Worm (Caenorhabditis elegans) whole organism, L4 larva: Measurements from ENCODE around the gene F46B6.5.

Source experiments
- D1046.2 ChIP-seq: fragments of 200-800 bp; sonication (Bioruptor generic); IDR thresholded peaks from 2 replicates; pipeline ENCODE4 v1.3.6; 2022; ENCODE audit warnings: missing genetic modification characterization, missing compliant biosample characterization
- T26A8.4 ChIP-seq: fragments of 200-800 bp; sonication (Bioruptor generic); IDR thresholded peaks from 2 replicates; pipeline ENCODE4 v1.3.6; 2022; ENCODE audit warnings: missing genetic modification characterization, missing compliant biosample characterization
- Y5F2A.4 ChIP-seq: fragments of 200-800 bp; sonication (Bioruptor generic); optimal IDR thresholded peaks from 2 replicates; lab custom pipeline; 2018; ENCODE audit warnings: mild to moderate bottlenecking, missing genetic modification characterization, missing compliant biosample characterization
- aly-2 ChIP-seq: sonication (generic microtip); optimal IDR thresholded peaks from 2 replicates; lab custom pipeline; 2018; ENCODE audit warnings: missing biosample characterization, missing genetic modification characterization
- ama-1 ChIP-seq: fragments of 150-350 bp; optimal IDR thresholded peaks from 2 replicates; lab custom pipeline; 2014; ENCODE audit warnings: inconsistent platforms, mixed read lengths
- arid-1 ChIP-seq: fragments of 200-800 bp; sonication (Bioruptor generic); conservative IDR thresholded peaks from 2 replicates; pipeline ENCODE4 v1.3.6; 2022; ENCODE audit warnings: missing genetic modification reagents, missing genetic modification characterization, missing compliant biosample characterization
- ceh-28 ChIP-seq: fragments of 150-350 bp; optimal IDR thresholded peaks from 2 replicates; lab custom pipeline; 2014; ENCODE audit warnings: missing biosample characterization, missing genetic modification reagents, missing genetic modification characterization
- ctbp-1 ChIP-seq: fragments of 200-800 bp; sonication (Bioruptor generic); IDR thresholded peaks from 2 replicates; pipeline ENCODE4 v1.3.6; 2022; ENCODE audit warnings: missing genetic modification reagents, missing genetic modification characterization, missing compliant biosample characterization
- daf-8 ChIP-seq: fragments of 200-800 bp; sonication (Bioruptor generic); IDR thresholded peaks from 2 replicates; pipeline ENCODE4 v1.3.6; 2022; ENCODE audit warnings: missing genetic modification characterization, missing compliant biosample characterization
- dpl-1 ChIP-seq: fragments of 150-350 bp; optimal IDR thresholded peaks from 2 replicates; lab custom pipeline; 2014; ENCODE audit warnings: missing biosample characterization, missing genetic modification reagents, missing genetic modification characterization
- lim-7 ChIP-seq: fragments of 200-800 bp; sonication (Bioruptor generic); IDR thresholded peaks from 2 replicates; pipeline ENCODE4 v1.3.6; 2022; ENCODE audit warnings: missing genetic modification characterization, missing compliant biosample characterization
- lin-1 ChIP-seq: fragments of 200-800 bp; sonication (Bioruptor generic); IDR thresholded peaks from 2 replicates; pipeline ENCODE4 v1.3.6; 2022; ENCODE audit warnings: missing genetic modification reagents, missing genetic modification characterization, missing compliant biosample characterization
- lin-13 ChIP-seq: fragments of 150-350 bp; optimal IDR thresholded peaks from 2 replicates; lab custom pipeline; 2014; ENCODE audit warnings: missing biosample characterization, missing genetic modification reagents, missing genetic modification characterization
- lin-38 ChIP-seq: fragments of 200-800 bp; sonication (Bioruptor generic); IDR thresholded peaks from 2 replicates; pipeline ENCODE4 v1.3.6; 2022; ENCODE audit warnings: missing genetic modification reagents, missing genetic modification characterization, missing compliant biosample characterization
- lin-39 ChIP-seq: fragments of 150-350 bp; optimal IDR thresholded peaks from 2 replicates; lab custom pipeline; 2014; ENCODE audit warnings: missing biosample characterization, missing genetic modification reagents, missing genetic modification characterization
- madf-9 ChIP-seq: fragments of 200-800 bp; sonication (Bioruptor generic); conservative IDR thresholded peaks from 2 replicates; pipeline ENCODE4 v1.3.6; 2022; ENCODE audit warnings: missing genetic modification reagents, missing genetic modification characterization, missing compliant biosample characterization
- mdl-1 ChIP-seq, 2 experiments: fragments of 150-350 bp in 1 of 2; sonication (generic microtip) in 1 of 2; optimal IDR thresholded peaks; 2 replicates each; lab custom pipeline; 2014 to 2017; ENCODE audit warnings: missing biosample characterization in 2 of 2, missing genetic modification characterization in 2 of 2
- mdt-29 ChIP-seq: fragments of 200-800 bp; sonication (Bioruptor generic); IDR thresholded peaks from 2 replicates; pipeline ENCODE4 v1.3.6; 2022; ENCODE audit warnings: missing genetic modification reagents, missing genetic modification characterization, missing compliant biosample characterization
- mxl-2 ChIP-seq: fragments of 200-800 bp; sonication (Bioruptor generic); conservative IDR thresholded peaks from 2 replicates; pipeline ENCODE4 v1.3.6; 2022; ENCODE audit warnings: missing genetic modification reagents, missing genetic modification characterization, missing compliant biosample characterization
- nhr-25 ChIP-seq: sonication (generic microtip); optimal IDR thresholded peaks from 2 replicates; lab custom pipeline; 2017; ENCODE audit warnings: missing genetic modification characterization, mild to moderate bottlenecking, missing compliant biosample characterization, antibody characterized with exemption, moderate library complexity, borderline replicate concordance; ENCODE audit not compliant: insufficient read depth
- nhr-76 ChIP-seq: fragments of 150-350 bp; optimal IDR thresholded peaks from 2 replicates; lab custom pipeline; 2014; ENCODE audit warnings: missing biosample characterization, missing genetic modification characterization
- php-3 ChIP-seq: fragments of 200-800 bp; sonication (Bioruptor generic); IDR thresholded peaks from 2 replicates; pipeline ENCODE4 v1.3.6; 2022; ENCODE audit warnings: missing genetic modification reagents, missing genetic modification characterization, missing compliant biosample characterization
- pqm-1 ChIP-seq: sonication (generic microtip); optimal IDR thresholded peaks from 2 replicates; lab custom pipeline; 2017; ENCODE audit warnings: missing biosample characterization, missing genetic modification characterization
- sdz-12 ChIP-seq: fragments of 200-800 bp; sonication (Bioruptor generic); optimal IDR thresholded peaks from 2 replicates; lab custom pipeline; 2018; ENCODE audit warnings: mild to moderate bottlenecking, missing genetic modification characterization, missing compliant biosample characterization
- set-16 ChIP-seq: fragments of 200-800 bp; sonication (Bioruptor generic); IDR thresholded peaks from 2 replicates; pipeline ENCODE4 v1.3.6; 2022; ENCODE audit warnings: missing genetic modification reagents, missing genetic modification characterization, missing compliant biosample characterization
- tag-97 ChIP-seq: fragments of 200-800 bp; sonication (Bioruptor generic); IDR thresholded peaks from 2 replicates; pipeline ENCODE4 v1.3.6; 2022; ENCODE audit warnings: missing genetic modification characterization, missing compliant biosample characterization
- tra-1 ChIP-seq: fragments of 200-800 bp; sonication (Bioruptor generic); IDR thresholded peaks from 2 replicates; pipeline ENCODE4 v1.3.6; 2022; ENCODE audit warnings: missing genetic modification reagents, missing genetic modification characterization, missing compliant biosample characterization
- unc-62 ChIP-seq, 3 experiments: fragments of 150-350 bp in 1 of 3; sonication (generic microtip); optimal IDR thresholded peaks in 2 of 3; peaks in 1 of 3; 1 replicate in 1 of 3; 2 replicates in 2 of 3; lab custom pipeline; 2014 to 2017; ENCODE audit warnings: missing biosample characterization in 3 of 3, missing genetic modification characterization in 3 of 3, missing genetic modification reagents in 3 of 3, missing genotype in 1 of 3
- ztf-11 ChIP-seq: fragments of 150-350 bp; optimal IDR thresholded peaks from 2 replicates; lab custom pipeline; 2014; ENCODE audit warnings: missing biosample characterization, missing genetic modification characterization

Gene F46B6.5

ce11 chrV:9784215-9784614 is 1.3 kb upstream of the F46B6.5 start:
- TF ChIP-seq lim-7 (GFP tag; lab: Robert Waterston, UW) (no peak), lin-1 (GFP tag; lab: Robert Waterston, UW) (no peak), ceh-28 (tag; lab: Kevin White, UChicago) (no peak), set-16 (GFP tag; lab: Robert Waterston, UW) (no peak), sdz-12 (GFP tag; lab: Kevin White, UChicago) (no peak)

DNA sequence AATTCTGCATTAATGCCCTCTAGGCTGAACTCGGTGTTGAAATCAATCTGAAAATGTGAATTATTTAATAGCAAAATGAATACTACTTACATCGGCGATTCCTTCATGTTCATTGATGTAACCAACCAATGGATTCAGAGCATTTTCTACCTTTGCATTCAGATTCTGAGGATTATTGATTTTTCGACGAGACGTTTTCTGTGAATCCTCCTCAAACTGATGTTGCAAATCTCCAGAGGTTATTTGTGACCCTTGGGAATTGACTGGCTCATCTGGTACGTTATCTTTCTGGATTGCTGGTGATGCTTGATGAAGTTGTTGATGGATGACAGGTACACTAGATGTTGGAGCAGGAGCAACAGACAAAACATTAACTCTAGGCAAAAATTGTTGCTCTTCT is 824 bp downstream of the F46B6.5 start:
- TF ChIP-seq lin-1 (GFP tag; lab: Robert Waterston, UW) (no peak), lin-13 (GFP tag; lab: Kevin White, UChicago) (no peak), mdt-29 (GFP tag; lab: Robert Waterston, UW) (no peak), mdl-1 (tag; optimal IDR thresholded peaks at IDR 0.05; lab: Kevin White, UChicago) (no peak), unc-62 (GFP tag; optimal IDR thresholded peaks at IDR 0.05 in 1 of 2; lab: Kevin White, UChicago) (peak in 1 of 2 experiments; percentile 91), unc-62 (tag; optimal IDR thresholded peaks at IDR 0.05; lab: Kevin White, UChicago) (no peak), php-3 (GFP tag; lab: Robert Waterston, UW) (no peak)

DNA sequence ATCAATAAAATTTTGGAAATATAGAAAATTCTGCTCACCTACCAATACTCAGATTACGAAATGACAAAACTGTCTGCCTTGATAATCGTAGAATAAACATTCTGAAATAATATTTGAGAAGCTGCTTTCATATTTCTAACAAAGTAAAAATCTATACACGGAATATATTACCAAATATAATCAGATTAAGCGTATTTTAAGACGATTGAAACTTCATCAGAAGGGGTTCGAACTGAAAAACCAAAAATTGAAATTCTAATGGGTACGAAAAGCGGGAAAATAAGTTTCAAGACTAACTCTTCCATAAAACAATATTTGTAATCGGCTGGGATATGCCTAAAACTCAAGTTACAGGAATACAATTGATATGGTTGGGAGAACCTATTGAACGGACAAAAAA is 3.5 kb downstream of the F46B6.5 start, which contains the start of gene F46B6.4:
Gene F46B6.4, minus strand, starts transcription at position 101 of the 400 bp plus-strand sequence.
- TF ChIP-seq nhr-25 (tag; lab: Kevin White, UChicago) (no peak), ama-1 (lab: Kevin White, UChicago) (no peak), ztf-11 (tag; lab: Kevin White, UChicago) (no peak), nhr-76 (tag; lab: Kevin White, UChicago) (no peak), T26A8.4 (GFP tag; lab: Robert Waterston, UW) (no peak), tra-1 (GFP tag; lab: Robert Waterston, UW) (no peak), ctbp-1 (GFP tag; lab: Robert Waterston, UW) (no peak), dpl-1 (GFP tag; lab: Kevin White, UChicago) (no peak), tag-97 (GFP tag; lab: Robert Waterston, UW) (no peak), Y5F2A.4 (no peak), aly-2 (tag; lab: Kevin White, UChicago) (no peak), pqm-1 (tag; lab: Kevin White, UChicago) (no peak), lin-39 (no peak), sdz-12 (GFP tag; lab: Kevin White, UChicago) (no peak), madf-9 (GFP tag; lab: Robert Waterston, UW) (no peak), D1046.2 (GFP tag; lab: Robert Waterston, UW) (no peak)

ce11 chrV:9777645-9778044 is 5.2 kb downstream of the F46B6.5 start, which contains the start of gene smg-4:
TSS of gene smg-4 (minus strand) at chrV:9777745.
- no peak for TF ChIP-seq nhr-25 (tag; lab: Kevin White, UChicago)
- no peak for TF ChIP-seq mxl-2 (GFP tag; lab: Robert Waterston, UW)
- no peak for TF ChIP-seq T26A8.4 (GFP tag; lab: Robert Waterston, UW)
- no peak for TF ChIP-seq lin-38 (GFP tag; lab: Robert Waterston, UW)

ce11 chrV:9775734-9776133 is 7.1 kb downstream of the F46B6.5 start, which contains the start of gene F46B6.12:
TSS of gene F46B6.12 (minus strand) at chrV:9775834.
- TF ChIP-seq unc-62 (GFP tag; optimal IDR thresholded peaks at IDR 0.05 in 1 of 2; lab: Kevin White, UChicago) (peak in 1 of 2 experiments; percentile 38), unc-62 (tag; optimal IDR thresholded peaks at IDR 0.05; lab: Kevin White, UChicago) (no peak), arid-1 (GFP tag; lab: Robert Waterston, UW) (no peak)

DNA sequence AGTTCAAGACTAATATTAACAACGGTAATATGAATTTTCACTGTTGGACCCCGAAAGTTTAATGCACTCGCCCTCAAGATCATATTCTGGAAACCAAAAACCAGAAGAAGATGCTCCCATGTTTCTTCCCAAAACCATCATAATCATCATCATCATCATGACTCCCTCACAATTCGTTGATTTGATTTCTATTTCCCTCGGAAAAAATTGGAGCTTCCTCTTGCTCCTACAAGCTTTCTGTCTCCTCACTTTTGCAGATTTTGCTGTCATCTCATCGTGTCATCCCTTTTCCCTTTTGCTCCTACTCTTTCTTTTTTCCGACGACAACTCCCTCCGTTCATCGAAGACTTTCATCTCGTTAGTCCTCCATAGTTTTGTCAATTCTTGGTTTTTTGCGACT is 10.9 kb downstream of the F46B6.5 start, which contains the start of gene F46B6.2:
Gene F46B6.2, plus strand, starts transcription at position 316 of the 400 bp plus-strand sequence.
- 0 out of 2 replicates have a peak, but pooled peaks have one; percentile 40 for TF ChIP-seq ctbp-1 (GFP tag; lab: Robert Waterston, UW)
- no peak for TF ChIP-seq daf-8
